Fruit fly (Drosophila melanogaster) Kc167 (cell line): Measurements from ENCODE around the gene CG7239.

Experiments used
- h ChIP-seq: fragments of >200 bp; optimal IDR thresholded peaks from 3 replicates; lab custom pipeline; 2018; ENCODE audit warnings: missing external identifiers
- insv ChIP-seq: fragments of >200 bp; optimal IDR thresholded peaks from 3 replicates; lab custom pipeline; 2018; ENCODE audit warnings: missing external identifiers

DNA sequence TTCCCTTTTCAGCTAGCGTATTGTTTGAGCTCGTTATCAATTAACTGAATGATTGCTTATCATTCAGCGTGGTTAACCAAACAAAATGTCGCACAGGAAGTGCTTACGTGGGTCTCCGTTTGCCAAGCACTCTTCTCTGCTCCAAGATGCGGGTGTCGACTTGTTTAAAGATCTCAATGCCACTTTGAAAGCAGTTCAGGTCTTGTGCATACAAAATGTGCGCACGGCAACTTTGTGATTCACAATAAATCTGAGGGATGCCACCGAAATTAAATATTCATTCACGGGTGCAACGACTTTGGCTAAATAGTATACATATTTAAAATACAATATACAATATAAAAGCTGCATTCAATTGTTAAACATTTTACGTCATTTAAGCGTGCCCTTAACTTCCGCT, 29.8 kb upstream of the CG7239 start:
- TF ChIP-seq h (lab: Kevin White, UChicago) (no peak), insv (lab: Kevin White, UChicago) (no peak)
